Fruit fly (Drosophila melanogaster): Measurements from ENCODE around the gene ACXC.

ACXC gene

DNA sequence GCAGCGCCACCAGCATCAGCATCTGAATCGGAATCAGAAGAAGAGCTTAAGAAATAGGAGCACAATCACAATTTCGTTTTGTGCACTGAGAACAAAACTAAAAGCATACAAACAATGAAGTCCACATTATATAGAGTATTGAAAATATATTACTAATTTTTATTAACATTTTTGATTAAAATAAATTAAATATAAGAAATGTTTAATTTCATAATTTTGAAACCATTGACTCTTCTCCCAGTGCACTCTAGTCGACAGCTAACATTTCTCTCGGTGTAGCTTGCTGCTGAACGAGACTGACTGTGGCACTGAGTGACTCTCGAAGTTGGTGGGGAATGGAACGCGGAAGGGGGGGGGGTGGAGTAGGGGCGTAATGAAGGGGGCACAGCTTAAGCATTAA, 38.4 kb downstream of the ACXC start:
- TF ChIP-seq pdm3 (GFP tag; optimal IDR thresholded peaks at IDR 0.05) (no peak), CG7368 (GFP tag; optimal IDR thresholded peaks at IDR 0.05) (no peak), dsx (GFP tag; optimal IDR thresholded peaks at IDR 0.05; ENCODE audit: poor library complexity, severe bottlenecking) (no peak), CG6163 (GFP tag; IDR thresholded peaks at IDR 0.05) (no peak), Hr4 (GFP tag; optimal IDR thresholded peaks at IDR 0.05) (no peak), Ets96B (tag; optimal IDR thresholded peaks at IDR 0.05) (no peak), CG11902 (GFP tag; optimal IDR thresholded peaks at IDR 0.05) (no peak), fd85E (GFP tag; optimal IDR thresholded peaks at IDR 0.05) (no peak), Hr39 (GFP tag; optimal IDR thresholded peaks at IDR 0.05) (no peak), achi (GFP tag; optimal IDR thresholded peaks at IDR 0.05) (no peak), CG10631 (GFP tag; optimal IDR thresholded peaks at IDR 0.05) (no peak), Gug (GFP tag; IDR thresholded peaks at IDR 0.05) (no peak)

DNA sequence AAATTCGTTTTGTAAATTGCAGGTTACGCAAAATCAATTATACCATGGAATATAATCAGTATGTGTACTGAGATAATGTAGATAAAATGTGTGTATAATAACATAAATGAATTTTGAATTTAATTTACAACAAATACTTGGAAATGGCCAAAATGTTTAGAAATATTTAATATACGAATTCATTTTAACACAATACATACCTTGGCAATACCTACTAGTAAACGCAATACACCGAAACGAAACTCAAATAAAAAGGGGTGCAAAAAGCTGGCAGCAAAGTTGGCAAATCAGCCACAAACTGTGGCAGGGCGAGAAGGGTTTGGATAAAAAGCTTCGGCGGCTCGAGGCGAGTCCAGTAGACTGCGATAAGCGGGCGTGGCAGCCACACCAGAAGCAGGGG, 54.0 kb downstream of the ACXC start, which contains the start of gene CG16800:
CG16800 (plus strand) TSS at position 301 of the 400 bp plus-strand sequence.
- TF ChIP-seq Hr4 (GFP tag; optimal IDR thresholded peaks at IDR 0.05) (no peak), Hr38 (GFP tag; optimal IDR thresholded peaks at IDR 0.05) (no peak), CG10631 (GFP tag; optimal IDR thresholded peaks at IDR 0.05) (no peak), svp (GFP tag) (no peak), Eip75B (GFP tag; optimal IDR thresholded peaks at IDR 0.05) (no peak), spab (GFP tag; optimal IDR thresholded peaks at IDR 0.05) (no peak), OdsH (GFP tag; optimal IDR thresholded peaks at IDR 0.05) (no peak), Smox (GFP tag; optimal IDR thresholded peaks at IDR 0.05) (no peak), Ets96B (tag; optimal IDR thresholded peaks at IDR 0.05) (no peak), CG6276 (GFP tag; optimal IDR thresholded peaks at IDR 0.05) (no peak), eg (GFP tag; IDR thresholded peaks at IDR 0.05) (no peak), dsx (GFP tag; optimal IDR thresholded peaks at IDR 0.05; ENCODE audit: poor library complexity, severe bottlenecking) (no peak), CG8119 (GFP tag; IDR thresholded peaks at IDR 0.05) (no peak), CG3919 (GFP tag; optimal IDR thresholded peaks at IDR 0.05) (no peak), CG6854 (GFP tag; optimal IDR thresholded peaks at IDR 0.05) (no peak), CG1621 (tag; optimal IDR thresholded peaks at IDR 0.05) (no peak)

Measured in whole organism, prepupa.